Fruit fly (Drosophila melanogaster) whole organism: ENCODE data around the gene mRpS10.

Experiments used
- Dll ChIP-seq: fragments of >200 bp; optimal IDR thresholded peaks from 2 replicates; lab custom pipeline; 2017
- EcR ChIP-seq, 2 experiments: fragments of >200 bp; optimal IDR thresholded peaks; 2 replicates each; lab custom pipeline; 2017; ENCODE audit warnings: missing biosample characterization in 2 of 2, missing genetic modification characterization in 2 of 2, missing genetic modification reagents in 2 of 2

- no peak for TF ChIP-seq Dll (lab: Kevin White, UChicago)
- no peak for TF ChIP-seq EcR (GFP tag; optimal IDR thresholded peaks at IDR 0.05; lab: Kevin White, UChicago)
Measured at dm6 chr3R:15275158-15275623, 45.7 kb downstream of the mRpS10 start, which contains the start of the genes Cp190 and CG4338.
